Worm (Caenorhabditis elegans): ENCODE data around the gene C17F4.7.

DNA sequence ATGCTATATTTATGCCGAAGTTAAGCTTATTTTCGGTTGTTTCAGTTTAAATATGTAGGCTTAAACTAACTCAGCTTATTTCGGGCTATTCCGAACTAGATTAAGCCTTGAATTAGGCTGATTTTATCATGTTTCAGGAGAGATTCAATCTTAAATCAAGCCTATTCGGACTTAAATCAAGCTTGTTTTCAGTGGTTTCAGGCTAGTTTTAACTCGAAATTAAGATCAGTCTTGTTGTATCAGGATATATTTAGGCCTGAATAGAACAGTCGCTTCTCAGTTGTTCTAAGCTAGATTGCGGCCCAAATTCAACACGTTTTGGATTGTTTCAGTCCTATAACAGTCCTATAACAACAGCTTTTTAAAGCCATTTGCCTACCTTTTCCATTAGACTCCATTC, 6.0 kb upstream of the C17F4.7 start:
- TF ChIP-seq zfh-2 (GFP tag; conservative IDR thresholded peaks at IDR 0.05) = no peak
- TF ChIP-seq F49E8.2 (tag; optimal IDR thresholded peaks at IDR 0.05; ENCODE audit: insufficient read depth) = no peak
- no peak for TF ChIP-seq K11D2.4 (GFP tag; IDR thresholded peaks at IDR 0.05)
- TF ChIP-seq hrde-1 (tag; optimal IDR thresholded peaks at IDR 0.05; ENCODE audit: borderline replicate concordance) = no peak
- TF ChIP-seq bed-1 (GFP tag; IDR thresholded peaks at IDR 0.05) = no peak
- TF ChIP-seq dpl-1 (GFP tag; optimal IDR thresholded peaks at IDR 0.05) = no peak
- TF ChIP-seq snpc-1.3 (tag; optimal IDR thresholded peaks at IDR 0.05; ENCODE audit: insufficient read depth) = no peak
- TF ChIP-seq nfya-1 (tag; optimal IDR thresholded peaks at IDR 0.05; ENCODE audit: borderline replicate concordance, insufficient read depth) = no peak
- TF ChIP-seq K12H6.12 (tag; optimal IDR thresholded peaks at IDR 0.05) = no peak
- no peak for TF ChIP-seq unc-62 (GFP tag; optimal IDR thresholded peaks at IDR 0.05)
- TF ChIP-seq rpc-1 (optimal IDR thresholded peaks at IDR 0.05) = no peak
- no peak for TF ChIP-seq rpc-1 (tag; optimal IDR thresholded peaks at IDR 0.05)
- TF ChIP-seq athp-1 (tag; optimal IDR thresholded peaks at IDR 0.05) = no peak
